Worm (Caenorhabditis elegans) whole organism, L3 larva: ENCODE results near the gene swt-5.

Source experiments
- ZK546.5 ChIP-seq: sonication (generic microtip); optimal IDR thresholded peaks from 2 replicates; lab custom pipeline; 2017; ENCODE audit warnings: missing biosample characterization, missing genetic modification characterization
- aly-2 ChIP-seq: fragments of 150-350 bp; optimal IDR thresholded peaks from 2 replicates; lab custom pipeline; 2014; ENCODE audit warnings: missing biosample characterization, missing genetic modification characterization
- mdl-1 ChIP-seq: fragments of 150-350 bp; optimal IDR thresholded peaks from 2 replicates; lab custom pipeline; 2014; ENCODE audit warnings: missing biosample characterization, missing genetic modification characterization
- nfya-1 ChIP-seq: sonication (generic microtip); optimal IDR thresholded peaks from 2 replicates; lab custom pipeline; 2017; ENCODE audit warnings: missing genetic modification characterization, mild to moderate bottlenecking, missing compliant biosample characterization, antibody characterized with exemption, moderate library complexity; ENCODE audit not compliant: insufficient read depth
- nhr-11 ChIP-seq: fragments of 150-350 bp; optimal IDR thresholded peaks from 2 replicates; lab custom pipeline; 2014; ENCODE audit warnings: missing biosample characterization, missing genetic modification characterization
- nhr-25 ChIP-seq: sonication (generic microtip); optimal IDR thresholded peaks from 2 replicates; lab custom pipeline; 2017; ENCODE audit warnings: missing biosample characterization, missing genetic modification characterization
- nhr-77 ChIP-seq: fragments of 150-350 bp; optimal IDR thresholded peaks from 2 replicates; lab custom pipeline; 2014; ENCODE audit warnings: missing biosample characterization, missing genetic modification characterization
- snpc-4 ChIP-seq: fragments of 150-350 bp; optimal IDR thresholded peaks from 2 replicates; lab custom pipeline; 2014; ENCODE audit warnings: missing biosample characterization, missing genetic modification characterization
- unc-62 ChIP-seq: fragments of 150-350 bp; sonication (generic microtip); optimal IDR thresholded peaks from 4 replicates; lab custom pipeline; 2014; ENCODE audit warnings: missing biosample characterization, missing genetic modification reagents, missing genetic modification characterization
- zag-1 ChIP-seq: fragments of 150-350 bp; optimal IDR thresholded peaks from 2 replicates; lab custom pipeline; 2014; ENCODE audit warnings: missing biosample characterization, missing genetic modification characterization
- ztf-4 ChIP-seq: fragments of 150-350 bp; optimal IDR thresholded peaks from 2 replicates; lab custom pipeline; 2014; ENCODE audit warnings: missing biosample characterization, missing genetic modification characterization

DNA sequence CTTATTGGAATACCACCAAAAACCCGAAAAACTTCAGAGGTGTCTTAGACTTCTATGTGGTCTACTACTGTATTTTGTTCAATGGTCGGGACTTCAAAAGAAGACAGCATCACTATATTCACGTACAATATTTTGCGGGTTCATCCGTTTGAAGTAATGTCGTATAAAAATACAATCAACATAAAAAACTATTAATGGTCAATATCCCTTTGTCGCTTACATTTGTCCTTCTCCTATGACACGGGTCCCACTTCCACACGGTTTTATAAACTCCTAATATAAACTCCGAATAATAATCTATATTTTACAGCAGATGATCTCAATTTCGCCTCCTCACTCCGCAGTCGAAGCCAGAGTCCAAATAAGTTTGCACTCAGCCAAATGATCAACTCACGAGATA, 43.7 kb upstream of the swt-5 start:
- TF ChIP-seq nhr-11 (tag; lab: Kevin White, UChicago), result no peak
- no peak for TF ChIP-seq nhr-25 (tag; lab: Kevin White, UChicago)
- no peak for TF ChIP-seq mdl-1 (tag; lab: Kevin White, UChicago)
- TF ChIP-seq ztf-4 (tag; lab: Kevin White, UChicago), result no peak
- no peak for TF ChIP-seq unc-62
- no peak for TF ChIP-seq ZK546.5 (tag; lab: Kevin White, UChicago)
- no peak for TF ChIP-seq aly-2 (tag; lab: Kevin White, UChicago)
- no peak for TF ChIP-seq snpc-4
- no peak for TF ChIP-seq zag-1
- TF ChIP-seq nfya-1 (tag; lab: Kevin White, UChicago), result no peak
- no peak for TF ChIP-seq nhr-77 (tag; lab: Kevin White, UChicago)
